Worm (Caenorhabditis elegans) whole organism, L1 larva: Measurements from ENCODE around the gene F53E4.2.

Source experiments
- nhr-28 ChIP-seq: fragments of 150-350 bp; optimal IDR thresholded peaks from 2 replicates; lab custom pipeline; 2014; ENCODE audit warnings: missing biosample characterization, missing genetic modification characterization
- ztf-11 ChIP-seq, 2 experiments: sonication (generic microtip); optimal IDR thresholded peaks; 2 replicates each; lab custom pipeline; 2016 to 2017; ENCODE audit warnings: missing genetic modification characterization in 2 of 2, missing biosample characterization in 1 of 2, missing compliant biosample characterization in 1 of 2

ce11 chrV:15614534-15614933 is 39.7 kb upstream of the F53E4.2 start:
- TF ChIP-seq nhr-28 (tag; lab: Kevin White, UChicago) (no peak), ztf-11 (tag; optimal IDR thresholded peaks at IDR 0.05; lab: Kevin White, UChicago) (no peak)
